Worm (Caenorhabditis elegans) whole organism, L3 larva: ENCODE data around the gene aip-1.

ENCODE experiments used
- R02D3.7 ChIP-seq: fragments of 150-350 bp; optimal IDR thresholded peaks from 2 replicates; lab custom pipeline; 2014; ENCODE audit warnings: missing biosample characterization, missing genetic modification characterization
- aly-2 ChIP-seq: fragments of 150-350 bp; optimal IDR thresholded peaks from 2 replicates; lab custom pipeline; 2014; ENCODE audit warnings: missing biosample characterization, missing genetic modification characterization
- ama-1 ChIP-seq: fragments of 150-350 bp; optimal IDR thresholded peaks from 2 replicates; lab custom pipeline; 2018
- ceh-28 ChIP-seq: fragments of 150-350 bp; optimal IDR thresholded peaks from 2 replicates; lab custom pipeline; 2014; ENCODE audit warnings: missing biosample characterization, missing genetic modification reagents, missing genetic modification characterization
- ceh-82 ChIP-seq: fragments of 150-350 bp; optimal IDR thresholded peaks from 2 replicates; lab custom pipeline; 2014; ENCODE audit warnings: missing biosample characterization, missing genetic modification characterization
- egl-27 ChIP-seq: sonication (generic microtip); optimal IDR thresholded peaks from 4 replicates; lab custom pipeline; 2017; ENCODE audit warnings: missing biosample characterization, missing genetic modification reagents, missing genetic modification characterization
- elt-1 ChIP-seq: fragments of 150-350 bp; optimal IDR thresholded peaks from 2 replicates; lab custom pipeline; 2014; ENCODE audit warnings: missing biosample characterization, missing genetic modification characterization
- elt-2 ChIP-seq: sonication (generic microtip); optimal IDR thresholded peaks from 2 replicates; lab custom pipeline; 2016; ENCODE audit warnings: missing genetic modification reagents, mild to moderate bottlenecking, missing genetic modification characterization, missing compliant biosample characterization
- elt-3 ChIP-seq, 3 experiments: fragments of 150-350 bp in 1 of 3; sonication (generic microtip) in 2 of 3; optimal IDR thresholded peaks; 2 replicates in 2 of 3; 4 replicates in 1 of 3; lab custom pipeline; 2014 to 2017; ENCODE audit warnings: missing biosample characterization in 3 of 3, missing genetic modification characterization in 3 of 3
- eor-1 ChIP-seq, 2 experiments: fragments of 150-350 bp; optimal IDR thresholded peaks; 2 replicates each; lab custom pipeline; 2014 to 2018; ENCODE audit warnings: missing biosample characterization in 2 of 2, missing genetic modification characterization in 2 of 2
- fkh-2 ChIP-seq: fragments of 150-350 bp; optimal IDR thresholded peaks from 2 replicates; lab custom pipeline; 2014; ENCODE audit warnings: missing biosample characterization, missing genetic modification reagents, missing genetic modification characterization
- hmg-11 ChIP-seq: sonication (generic microtip); optimal IDR thresholded peaks from 2 replicates; lab custom pipeline; 2016; ENCODE audit warnings: missing genetic modification characterization, missing compliant biosample characterization
- lin-15B ChIP-seq: fragments of 150-350 bp; optimal IDR thresholded peaks from 2 replicates; lab custom pipeline; 2014; ENCODE audit warnings: missing biosample characterization, missing genetic modification characterization
- lin-39 ChIP-seq: fragments of 150-350 bp; optimal IDR thresholded peaks from 2 replicates; lab custom pipeline; 2018; ENCODE audit warnings: missing biosample characterization, missing genetic modification reagents, missing genetic modification characterization
- lsy-12 ChIP-seq: sonication (generic microtip); optimal IDR thresholded peaks from 2 replicates; lab custom pipeline; 2016; ENCODE audit warnings: mild to moderate bottlenecking, missing genetic modification characterization, missing compliant biosample characterization
- mdl-1 ChIP-seq: fragments of 150-350 bp; optimal IDR thresholded peaks from 2 replicates; lab custom pipeline; 2014; ENCODE audit warnings: missing biosample characterization, missing genetic modification characterization
- nfya-1 ChIP-seq: sonication (generic microtip); optimal IDR thresholded peaks from 2 replicates; lab custom pipeline; 2017; ENCODE audit warnings: missing genetic modification characterization, mild to moderate bottlenecking, missing compliant biosample characterization, antibody characterized with exemption, moderate library complexity; ENCODE audit not compliant: insufficient read depth
- nhr-11 ChIP-seq: fragments of 150-350 bp; optimal IDR thresholded peaks from 2 replicates; lab custom pipeline; 2014; ENCODE audit warnings: missing biosample characterization, missing genetic modification characterization
- nhr-12 ChIP-seq: fragments of 150-350 bp; optimal IDR thresholded peaks from 2 replicates; lab custom pipeline; 2014; ENCODE audit warnings: missing biosample characterization, missing genetic modification characterization
- nhr-23 ChIP-seq: fragments of 150-350 bp; optimal IDR thresholded peaks from 2 replicates; lab custom pipeline; 2014; ENCODE audit warnings: missing biosample characterization, missing genetic modification reagents, missing genetic modification characterization
- nhr-237 ChIP-seq: fragments of 150-350 bp; optimal IDR thresholded peaks from 2 replicates; lab custom pipeline; 2014; ENCODE audit warnings: missing biosample characterization, missing genetic modification characterization
- nhr-25 ChIP-seq: sonication (generic microtip); optimal IDR thresholded peaks from 2 replicates; lab custom pipeline; 2017; ENCODE audit warnings: missing biosample characterization, missing genetic modification characterization
- nhr-28 ChIP-seq: fragments of 150-350 bp; optimal IDR thresholded peaks from 2 replicates; lab custom pipeline; 2014; ENCODE audit warnings: missing biosample characterization, missing genetic modification characterization
- nhr-43 ChIP-seq: sonication (generic microtip); optimal IDR thresholded peaks from 2 replicates; lab custom pipeline; 2016; ENCODE audit warnings: mild to moderate bottlenecking, missing genetic modification characterization, missing compliant biosample characterization; ENCODE audit not compliant: poor library complexity, severe bottlenecking
- nhr-67 ChIP-seq: fragments of 150-350 bp; optimal IDR thresholded peaks from 2 replicates; lab custom pipeline; 2014; ENCODE audit warnings: missing biosample characterization, missing genetic modification characterization
- nhr-77 ChIP-seq: fragments of 150-350 bp; optimal IDR thresholded peaks from 2 replicates; lab custom pipeline; 2014; ENCODE audit warnings: missing biosample characterization, missing genetic modification characterization
- pha-4 ChIP-seq: fragments of 150-350 bp; optimal IDR thresholded peaks from 2 replicates; lab custom pipeline; 2014; ENCODE audit warnings: missing biosample characterization, missing genetic modification reagents, missing genetic modification characterization
- pqm-1 ChIP-seq: fragments of 150-350 bp; optimal IDR thresholded peaks from 2 replicates; lab custom pipeline; 2017; ENCODE audit warnings: missing biosample characterization, missing genetic modification characterization, inconsistent platforms
- sea-2 ChIP-seq: fragments of 150-350 bp; sonication (generic microtip); optimal IDR thresholded peaks from 4 replicates; lab custom pipeline; 2014; ENCODE audit warnings: missing biosample characterization, missing genetic modification reagents, missing genetic modification characterization
- skn-1 ChIP-seq: fragments of 150-350 bp; optimal IDR thresholded peaks from 2 replicates; lab custom pipeline; 2014; ENCODE audit warnings: missing biosample characterization, missing genetic modification characterization
- snpc-4 ChIP-seq: fragments of 150-350 bp; optimal IDR thresholded peaks from 2 replicates; lab custom pipeline; 2014; ENCODE audit warnings: missing biosample characterization, missing genetic modification characterization
- unc-39 ChIP-seq: sonication (generic microtip); optimal IDR thresholded peaks from 4 replicates; lab custom pipeline; 2017; ENCODE audit warnings: missing biosample characterization, missing genetic modification characterization
- unc-62 ChIP-seq: fragments of 150-350 bp; sonication (generic microtip); optimal IDR thresholded peaks from 4 replicates; lab custom pipeline; 2014; ENCODE audit warnings: missing biosample characterization, missing genetic modification reagents, missing genetic modification characterization
- zag-1 ChIP-seq: fragments of 150-350 bp; optimal IDR thresholded peaks from 2 replicates; lab custom pipeline; 2014; ENCODE audit warnings: missing biosample characterization, missing genetic modification characterization
- ztf-4 ChIP-seq: fragments of 150-350 bp; optimal IDR thresholded peaks from 2 replicates; lab custom pipeline; 2014; ENCODE audit warnings: missing biosample characterization, missing genetic modification characterization

The aip-1 gene

ce11 chrV:14011427-14011826, 706 bp upstream of the aip-1 start:
- TF ChIP-seq elt-1 (tag; lab: Kevin White, UChicago) (no peak), nhr-43 (tag; lab: Kevin White, UChicago) (no peak), unc-62 (no peak), nhr-77 (tag; lab: Kevin White, UChicago) (no peak), unc-39 (tag; lab: Kevin White, UChicago) (no peak), R02D3.7 (tag; lab: Kevin White, UChicago) (no peak), zag-1 (tag; lab: Kevin White, UChicago) (no peak)
- TF ChIP-seq, all 47 proteins: peak for 0

ce11 chrV:14013638-14014037, 1.5 kb downstream of the aip-1 start:
- TF ChIP-seq ama-1 (lab: Kevin White, UChicago), result peak; percentile 55
- no peak for TF ChIP-seq nhr-23 (tag; lab: Kevin White, UChicago)

- TF ChIP-seq ama-1 (lab: Kevin White, UChicago) (no peak), skn-1 (no peak), elt-3 (tag; optimal IDR thresholded peaks at IDR 0.05; lab: Kevin White, UChicago) (no peak), nhr-67 (no peak), egl-27 (tag; lab: Kevin White, UChicago) (no peak), nhr-11 (tag; lab: Kevin White, UChicago) (no peak), nhr-28 (no peak), lsy-12 (no peak), nhr-237 (tag; lab: Kevin White, UChicago) (no peak), aly-2 (tag; lab: Kevin White, UChicago) (no peak)
Measured at ce11 chrV:14014395-14014794, 2.3 kb downstream of the aip-1 start, which contains the start of gene end-3. TSS of gene end-3 (plus strand) at chrV:14014695.

- TF ChIP-seq ceh-82 (tag; lab: Kevin White, UChicago), result no peak
- TF ChIP-seq ztf-4 (tag; lab: Kevin White, UChicago), result no peak
- TF ChIP-seq nhr-12 (tag; lab: Kevin White, UChicago), result no peak
- TF ChIP-seq lsy-12, result no peak
- TF ChIP-seq sea-2 (GFP tag; lab: Kevin White, UChicago), result no peak
- TF ChIP-seq R02D3.7 (tag; lab: Kevin White, UChicago), result no peak
- TF ChIP-seq snpc-4 (tag; lab: Kevin White, UChicago), result no peak
- TF ChIP-seq hmg-11 (tag; lab: Kevin White, UChicago), result no peak
- TF ChIP-seq ceh-28 (tag; lab: Kevin White, UChicago), result no peak
- no peak for TF ChIP-seq nhr-237 (tag; lab: Kevin White, UChicago)
- no peak for TF ChIP-seq nhr-43 (tag; lab: Kevin White, UChicago)
Measured at ce11 chrV:14017476-14017875, 5.3 kb downstream of the aip-1 start, which contains the start of gene srh-308. TSS of gene srh-308 (minus strand) at chrV:14017576.

ce11 chrV:14018640-14019039, 6.5 kb downstream of the aip-1 start, which contains the start of the genes mtl-2 and T08G5.1:
TSS of gene mtl-2 (minus strand) at chrV:14018673.
TSS of gene T08G5.1 (plus strand) at chrV:14018766.
- TF ChIP-seq elt-2 (tag; lab: Kevin White, UChicago) (peak; percentile 75), pqm-1 (tag; lab: Kevin White, UChicago) (peak; percentile 28), nhr-23 (tag; lab: Kevin White, UChicago) (no peak), zag-1 (tag; lab: Kevin White, UChicago) (no peak)

ce11 chrV:14023074-14023473, 10.9 kb downstream of the aip-1 start, which contains the start of gene T08G5.15:
TSS of gene T08G5.15 (minus strand) at chrV:14023174.
- TF ChIP-seq R02D3.7 (tag; lab: Kevin White, UChicago) (no peak), fkh-2 (tag; lab: Kevin White, UChicago) (no peak), sea-2 (GFP tag; lab: Kevin White, UChicago) (no peak), nhr-25 (no peak)

- TF ChIP-seq ama-1 (lab: Kevin White, UChicago) (no peak), skn-1 (no peak), nfya-1 (no peak), lin-39 (tag; lab: Kevin White, UChicago) (no peak), elt-3 (tag; optimal IDR thresholded peaks at IDR 0.05; lab: Kevin White, UChicago) (no peak), nhr-43 (tag; lab: Kevin White, UChicago) (no peak), unc-39 (tag; lab: Kevin White, UChicago) (no peak), nhr-11 (tag; lab: Kevin White, UChicago) (no peak), zag-1 (tag; lab: Kevin White, UChicago) (no peak), pha-4 (tag; lab: Kevin White, UChicago) (no peak), eor-1 (tag; optimal IDR thresholded peaks at IDR 0.05; lab: Kevin White, UChicago) (no peak), mdl-1 (no peak), nhr-12 (tag; lab: Kevin White, UChicago) (no peak), lin-15B (tag; lab: Kevin White, UChicago) (no peak), snpc-4 (tag; lab: Kevin White, UChicago) (no peak), aly-2 (tag; lab: Kevin White, UChicago) (no peak)
Measured at ce11 chrV:14026194-14026593, 14.1 kb downstream of the aip-1 start, which contains the start of gene T08G5.2. TSS of gene T08G5.2 (minus strand) at chrV:14026294.
